Fruit fly (Drosophila melanogaster): ENCODE data around the gene TSG101.

Gene TSG101

DNA sequence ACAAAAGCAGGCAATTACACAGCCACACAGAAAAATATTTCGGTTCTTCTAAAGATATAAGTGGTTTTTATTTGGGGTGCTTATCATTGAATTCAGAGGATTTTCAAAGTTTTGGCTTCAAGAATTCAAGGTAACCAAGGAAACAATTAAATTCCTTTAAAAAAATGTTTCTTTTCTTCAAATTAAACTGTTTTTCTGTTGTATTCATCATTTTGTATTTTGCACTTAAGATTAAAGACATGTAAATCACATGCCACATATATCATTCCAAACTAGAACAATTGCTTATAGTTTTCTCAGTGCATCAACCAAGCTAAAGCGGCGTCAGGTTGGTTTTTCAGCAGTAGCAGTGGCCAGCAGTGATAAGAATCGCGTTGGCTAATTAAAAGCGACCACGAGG lies 1.6 kb upstream of the TSG101 start (continued):
- TF ChIP-seq CG11695 (GFP tag; IDR thresholded peaks at IDR 0.05) (peak; percentile 69), CG9437 (GFP tag; optimal IDR thresholded peaks at IDR 0.05) (peak; percentile 7), Oli (tag; optimal IDR thresholded peaks at IDR 0.05) (peak; percentile 27), unpg (GFP tag; optimal IDR thresholded peaks at IDR 0.05) (peak; percentile 46), CG2129 (GFP tag; IDR thresholded peaks at IDR 0.05; ENCODE audit: partially characterized antibody) (no peak), esg (GFP tag; conservative IDR thresholded peaks at IDR 0.05) (peak; percentile 57), CG10979 (tag; optimal IDR thresholded peaks at IDR 0.05) (peak; percentile 30), H15 (GFP tag; IDR thresholded peaks at IDR 0.05) (peak; percentile 42; the same call in 1 of the 3 replicates), CG15073 (GFP tag; optimal IDR thresholded peaks at IDR 0.05) (no peak), Nf-YB (GFP tag; optimal IDR thresholded peaks at IDR 0.05) (peak; percentile 9), so (GFP tag; IDR thresholded peaks at IDR 0.05) (0 out of 3 replicates have a peak, but pooled peaks have one; percentile 19), CG10543 (GFP tag; optimal IDR thresholded peaks at IDR 0.05) (peak; percentile 23), CG14441 (GFP tag; IDR thresholded peaks at IDR 0.05) (0 out of 2 replicates have a peak, but pooled peaks have one; percentile 41), HLH3B (GFP tag; IDR thresholded peaks at IDR 0.05) (0 out of 2 replicates have a peak, but pooled peaks have one; percentile 9), seq (GFP tag; IDR thresholded peaks at IDR 0.05) (peak; percentile 43; the same call in 1 of the 2 replicates), CG13424 (tag; optimal IDR thresholded peaks at IDR 0.05) (peak; percentile 55), CG31224 (GFP tag; IDR thresholded peaks at IDR 0.05) (no peak), mam (GFP tag; optimal IDR thresholded peaks at IDR 0.05) (peak; percentile 37), sens (GFP tag) (peak; percentile 62), CG11247 (GFP tag; IDR thresholded peaks at IDR 0.05) (no peak), Oaz (GFP tag; IDR thresholded peaks at IDR 0.05) (peak; percentile 29; the same call in 1 of the 2 replicates), sug (tag; optimal IDR thresholded peaks at IDR 0.05) (peak; percentile 17), grau (tag; optimal IDR thresholded peaks at IDR 0.05) (peak; percentile 47), NfI (GFP tag; optimal IDR thresholded peaks at IDR 0.05) (peak; percentile 32), sr (GFP tag; IDR thresholded peaks at IDR 0.05) (no peak), Med (GFP tag) (peak; percentile 75), exex (tag; optimal IDR thresholded peaks at IDR 0.05) (peak; percentile 3), CG12659 (GFP tag; optimal IDR thresholded peaks at IDR 0.05) (peak; percentile 41), dysf (GFP tag; IDR thresholded peaks at IDR 0.05) (peak; percentile 77; the same call in 2 of the 3 replicates), row (GFP tag; IDR thresholded peaks at IDR 0.05) (peak; percentile 61; the same call in 2 of the 3 replicates), ems (GFP tag; optimal IDR thresholded peaks at IDR 0.05) (peak; percentile 20), al (GFP tag; IDR thresholded peaks at IDR 0.05) (peak; percentile 38; the same call in 1 of the 2 replicates), CG15269 (tag; optimal IDR thresholded peaks at IDR 0.05) (peak; percentile 77), Lpt (GFP tag; optimal IDR thresholded peaks at IDR 0.05) (no peak), chif (GFP tag; optimal IDR thresholded peaks at IDR 0.05) (peak in 1 of 2 experiments; percentile 8), ci (GFP tag; IDR thresholded peaks at IDR 0.05) (no peak), gem (tag; optimal IDR thresholded peaks at IDR 0.05) (peak; percentile 74), eve (GFP tag; optimal IDR thresholded peaks at IDR 0.05) (no peak), Nf-YC (tag; optimal IDR thresholded peaks at IDR 0.05) (peak; percentile 34), Fer1 (GFP tag; optimal IDR thresholded peaks at IDR 0.05) (peak; percentile 55), CG5245 (GFP tag; optimal IDR thresholded peaks at IDR 0.05) (no peak), CG2120 (GFP tag; optimal IDR thresholded peaks at IDR 0.05) (peak; percentile 16), Pdp1 (GFP tag; optimal IDR thresholded peaks at IDR 0.05) (peak in 1 of 2 experiments; percentile 9), Fer2 (tag; optimal IDR thresholded peaks at IDR 0.05) (no peak), CG13296 (GFP tag; optimal IDR thresholded peaks at IDR 0.05) (peak; percentile 55), Vsx1 (GFP tag; optimal IDR thresholded peaks at IDR 0.05) (peak; percentile 78), BtbVII (GFP tag; optimal IDR thresholded peaks at IDR 0.05) (peak; percentile 52), Kr (GFP tag; optimal IDR thresholded peaks at IDR 0.05) (no peak), lilli (GFP tag; optimal IDR thresholded peaks at IDR 0.05) (peak; percentile 8), CG10654 (GFP tag; optimal IDR thresholded peaks at IDR 0.05) (no peak), Neu2 (GFP tag; optimal IDR thresholded peaks at IDR 0.05; ENCODE audit: borderline replicate concordance) (no peak)
